Worm (Caenorhabditis elegans): ENCODE results near the gene F22B3.8.

F22B3.8 gene

DNA sequence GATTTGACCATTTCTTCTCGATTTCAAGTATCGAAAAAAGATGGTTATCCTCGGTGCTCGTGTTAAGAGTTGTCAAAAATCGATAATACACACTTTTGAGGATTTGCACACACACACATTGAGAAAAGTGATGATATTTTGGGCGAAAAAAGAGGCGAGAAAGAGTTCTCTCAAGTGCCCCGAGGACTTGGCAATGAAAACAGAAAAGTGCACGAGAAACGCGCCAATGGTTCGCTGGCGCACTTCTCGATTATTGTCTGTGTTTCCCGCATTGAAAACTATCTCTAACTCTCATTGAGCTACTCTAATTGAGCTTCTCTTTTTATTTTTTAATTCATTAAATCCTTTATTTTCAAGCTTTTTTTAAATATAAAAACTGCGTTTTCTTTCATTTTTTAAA, 9.0 kb upstream of the F22B3.8 start (continued):
- no peak for TF ChIP-seq hlh-4 (tag; optimal IDR thresholded peaks at IDR 0.05)
- peak; percentile 76 to 84 for TF ChIP-seq lsy-2 (tag; optimal IDR thresholded peaks at IDR 0.05)
- peak; percentile 80 for TF ChIP-seq nhr-47 (tag; optimal IDR thresholded peaks at IDR 0.05)
- TF ChIP-seq nhr-76 (tag; optimal IDR thresholded peaks at IDR 0.05) = no peak
- TF ChIP-seq C34B4.2 (tag; optimal IDR thresholded peaks at IDR 0.05) = no peak
- TF ChIP-seq fkh-8 (tag; optimal IDR thresholded peaks at IDR 0.05) = peak; percentile 44
- TF ChIP-seq egl-13 (tag; optimal IDR thresholded peaks at IDR 0.05) = peak; percentile 42
- peak; percentile 91 for TF ChIP-seq lin-14 (GFP tag; optimal IDR thresholded peaks at IDR 0.05)
- TF ChIP-seq isw-1 (GFP tag; IDR thresholded peaks at IDR 0.05) = peak; percentile 52
- TF ChIP-seq ceh-90 (tag; optimal IDR thresholded peaks at IDR 0.05) = no peak
- TF ChIP-seq swsn-7 (tag; optimal IDR thresholded peaks at IDR 0.05) = peak; percentile 78
- TF ChIP-seq fkh-10 (GFP tag; optimal IDR thresholded peaks at IDR 0.05) = peak; percentile 57
- no peak for TF ChIP-seq hlh-17 (GFP tag; optimal IDR thresholded peaks at IDR 0.05; ENCODE audit: borderline replicate concordance)
- no peak for TF ChIP-seq pqm-1 (tag; optimal IDR thresholded peaks at IDR 0.05)
- peak; percentile 19 for TF ChIP-seq nhr-237 (tag; optimal IDR thresholded peaks at IDR 0.05)
- no peak for TF ChIP-seq zag-1 (tag; optimal IDR thresholded peaks at IDR 0.05)
- no peak for TF ChIP-seq nhr-84 (tag; optimal IDR thresholded peaks at IDR 0.05)
- peak; percentile 45 for TF ChIP-seq jun-1 (tag; optimal IDR thresholded peaks at IDR 0.05)
- TF ChIP-seq sup-37 (GFP tag; optimal IDR thresholded peaks at IDR 0.05) = peak; percentile 17
- TF ChIP-seq nhr-90 (tag; optimal IDR thresholded peaks at IDR 0.05; ENCODE audit: poor library complexity) = peak; percentile 44
- peak; percentile 66 to 76 (median 73) for TF ChIP-seq dpl-1 (GFP tag; optimal IDR thresholded peaks at IDR 0.05)
- TF ChIP-seq ceh-63 (GFP tag; optimal IDR thresholded peaks at IDR 0.05) = no peak
- TF ChIP-seq nhr-71 (tag; optimal IDR thresholded peaks at IDR 0.05) = peak; percentile 86
- peak; percentile 15 for TF ChIP-seq zip-4 (GFP tag; optimal IDR thresholded peaks at IDR 0.05)
- TF ChIP-seq blmp-1 (tag; optimal IDR thresholded peaks at IDR 0.05) = no peak
- TF ChIP-seq aha-1 (tag; optimal IDR thresholded peaks at IDR 0.05) = peak; percentile 20
- TF ChIP-seq rnt-1 (tag; optimal IDR thresholded peaks at IDR 0.05) = peak; percentile 87
- TF ChIP-seq skn-1 (tag; optimal IDR thresholded peaks at IDR 0.05) = peak; percentile 65
- no peak for TF ChIP-seq egl-27 (tag; optimal IDR thresholded peaks at IDR 0.05)
- no peak for TF ChIP-seq alr-1 (tag; optimal IDR thresholded peaks at IDR 0.05; ENCODE audit: borderline replicate concordance)
- no peak for TF ChIP-seq ama-1 (optimal IDR thresholded peaks at IDR 0.05)
- TF ChIP-seq snu-23 (GFP tag; optimal IDR thresholded peaks at IDR 0.05) = peak; percentile 79
- TF ChIP-seq aly-2 (tag; optimal IDR thresholded peaks at IDR 0.05) = peak; percentile 58
- TF ChIP-seq nhr-12 (tag; optimal IDR thresholded peaks at IDR 0.05) = no peak
- peak; percentile 45 for TF ChIP-seq lin-13 (GFP tag; optimal IDR thresholded peaks at IDR 0.05)
- no peak for TF ChIP-seq nhr-11 (tag; optimal IDR thresholded peaks at IDR 0.05)
- no peak for TF ChIP-seq vab-15 (tag; optimal IDR thresholded peaks at IDR 0.05)
- peak; percentile 72 for TF ChIP-seq efl-1 (optimal IDR thresholded peaks at IDR 0.05)
- peak; percentile 28 to 72 for TF ChIP-seq efl-1 (GFP tag; optimal IDR thresholded peaks at IDR 0.05 in 1 of 2)
- peak; percentile 88 for TF ChIP-seq mep-1 (tag; optimal IDR thresholded peaks at IDR 0.05)

ce11 chrIV:11431448-11431847, 6.7 kb upstream of the F22B3.8 start:
- TF ChIP-seq snu-23 (GFP tag; optimal IDR thresholded peaks at IDR 0.05) (no peak), lin-14 (GFP tag; optimal IDR thresholded peaks at IDR 0.05) (peak; percentile 30)

ce11 chrIV:11425442-11425841, 712 bp upstream of the F22B3.8 start, which contains the start of gene kin-4:
Gene kin-4, plus strand, starts transcription at chrIV:11425742.
- TF ChIP-seq efl-3 (GFP tag; optimal IDR thresholded peaks at IDR 0.05) (no peak), fkh-8 (tag; optimal IDR thresholded peaks at IDR 0.05) (peak; percentile 17), fkh-10 (GFP tag; optimal IDR thresholded peaks at IDR 0.05) (no peak), skn-1 (tag; optimal IDR thresholded peaks at IDR 0.05) (no peak), lsy-2 (tag; optimal IDR thresholded peaks at IDR 0.05) (no peak), dsc-1 (tag; optimal IDR thresholded peaks at IDR 0.05) (peak; percentile 20), nhr-237 (tag; optimal IDR thresholded peaks at IDR 0.05) (no peak), egl-13 (tag; optimal IDR thresholded peaks at IDR 0.05) (no peak)

Data from whole organism, L1 larva.